Worm (Caenorhabditis elegans) whole organism, late embryonic: ENCODE measurements around the gene srbc-77.
"Not testable (repeated sequence)": the region's sequence is repeated elsewhere in the genome, so short reads cannot be mapped to it uniquely, and the experiment has no call there.

Source experiments
- C38D4.7 ChIP-seq: fragments of 200-800 bp; sonication (Bioruptor generic); optimal IDR thresholded peaks from 2 replicates; lab custom pipeline; 2018; ENCODE audit warnings: mild to moderate bottlenecking, missing genetic modification characterization, moderate library complexity, missing compliant biosample characterization
- K09A11.1 ChIP-seq: sonication (generic microtip); optimal IDR thresholded peaks from 2 replicates; lab custom pipeline; 2017; ENCODE audit warnings: antibody characterized with exemption, mild to moderate bottlenecking, missing genetic modification characterization, missing compliant biosample characterization; ENCODE audit not compliant: insufficient read depth
- T23F11.4 ChIP-seq: fragments of 200-800 bp; sonication (Bioruptor generic); optimal IDR thresholded peaks from 2 replicates; lab custom pipeline; 2018; ENCODE audit warnings: mild to moderate bottlenecking, missing genetic modification characterization, missing compliant biosample characterization
- Y22D7AL.16 ChIP-seq: sonication (generic microtip); optimal IDR thresholded peaks from 2 replicates; lab custom pipeline; 2016; ENCODE audit warnings: missing genetic modification characterization, missing compliant biosample characterization
- ama-1 ChIP-seq: fragments of 150-350 bp; optimal IDR thresholded peaks from 2 replicates; lab custom pipeline; 2014
- ceh-19 ChIP-seq: fragments of 200-800 bp; sonication (Bioruptor generic); optimal IDR thresholded peaks from 2 replicates; lab custom pipeline; 2018; ENCODE audit warnings: mild to moderate bottlenecking, missing genetic modification characterization, missing compliant biosample characterization
- ceh-22 ChIP-seq: sonication (generic microtip); optimal IDR thresholded peaks from 2 replicates; lab custom pipeline; 2017; ENCODE audit warnings: missing biosample characterization, missing genetic modification characterization
- ceh-24 ChIP-seq: sonication (generic microtip); optimal IDR thresholded peaks from 2 replicates; lab custom pipeline; 2016; ENCODE audit warnings: mild to moderate bottlenecking, missing genetic modification characterization, missing compliant biosample characterization
- ceh-30 ChIP-seq: fragments of 150-350 bp; optimal IDR thresholded peaks from 2 replicates; lab custom pipeline; 2014; ENCODE audit warnings: missing biosample characterization, missing genetic modification characterization
- ceh-31 ChIP-seq: sonication (generic microtip); optimal IDR thresholded peaks from 2 replicates; lab custom pipeline; 2016; ENCODE audit warnings: missing genetic modification characterization, missing compliant biosample characterization
- ceh-48 ChIP-seq: sonication (generic microtip); optimal IDR thresholded peaks from 2 replicates; lab custom pipeline; 2016; ENCODE audit warnings: missing genetic modification characterization, inconsistent platforms, missing compliant biosample characterization
- che-1 ChIP-seq: sonication (generic microtip); optimal IDR thresholded peaks from 2 replicates; lab custom pipeline; 2016; ENCODE audit warnings: mild to moderate bottlenecking, missing genetic modification characterization, missing compliant biosample characterization
- dve-1 ChIP-seq: sonication (generic microtip); optimal IDR thresholded peaks from 2 replicates; lab custom pipeline; 2017; ENCODE audit warnings: antibody characterized with exemption, mild to moderate bottlenecking, missing genetic modification characterization, missing compliant biosample characterization
- elt-2 ChIP-seq: sonication (generic microtip); optimal IDR thresholded peaks from 2 replicates; lab custom pipeline; 2016; ENCODE audit warnings: missing genetic modification reagents, missing genetic modification characterization, missing compliant biosample characterization
- fax-1 ChIP-seq: sonication (generic microtip); optimal IDR thresholded peaks from 2 replicates; lab custom pipeline; 2016; ENCODE audit warnings: missing genotype, missing genetic modification characterization, missing compliant biosample characterization
- hlh-13 ChIP-seq: fragments of 200-800 bp; sonication (Bioruptor generic); optimal IDR thresholded peaks from 2 replicates; lab custom pipeline; 2018; ENCODE audit warnings: mild to moderate bottlenecking, missing genetic modification characterization, missing compliant biosample characterization
- hlh-30 ChIP-seq: sonication (generic microtip); optimal IDR thresholded peaks from 2 replicates; lab custom pipeline; 2017; ENCODE audit warnings: antibody characterized with exemption, missing genetic modification characterization, missing compliant biosample characterization; ENCODE audit not compliant: insufficient read depth
- hlh-8 ChIP-seq: sonication (generic microtip); optimal IDR thresholded peaks from 2 replicates; lab custom pipeline; 2016; ENCODE audit warnings: missing genotype, missing genetic modification characterization, missing compliant biosample characterization
- lim-6 ChIP-seq: sonication (generic microtip); optimal IDR thresholded peaks from 2 replicates; lab custom pipeline; 2016; ENCODE audit warnings: missing genetic modification characterization, missing compliant biosample characterization
- lin-11 ChIP-seq: fragments of 200-800 bp; sonication (Bioruptor generic); optimal IDR thresholded peaks from 2 replicates; lab custom pipeline; 2018; ENCODE audit warnings: mild to moderate bottlenecking, missing genetic modification characterization, missing compliant biosample characterization
- madf-2 ChIP-seq: sonication (generic microtip); optimal IDR thresholded peaks from 2 replicates; lab custom pipeline; 2017; ENCODE audit warnings: missing genetic modification characterization, missing compliant biosample characterization
- mec-3 ChIP-seq: sonication (generic microtip); optimal IDR thresholded peaks from 2 replicates; lab custom pipeline; 2016; ENCODE audit warnings: borderline replicate concordance, missing genetic modification characterization, missing compliant biosample characterization
- nfya-1 ChIP-seq: sonication (generic microtip); optimal IDR thresholded peaks from 2 replicates; lab custom pipeline; 2017; ENCODE audit warnings: missing genetic modification characterization, mild to moderate bottlenecking, missing compliant biosample characterization, antibody characterized with exemption, moderate library complexity
- nhr-11 ChIP-seq: fragments of 150-350 bp; optimal IDR thresholded peaks from 2 replicates; lab custom pipeline; 2014; ENCODE audit warnings: missing biosample characterization, missing genetic modification characterization
- npax-4 ChIP-seq: sonication (generic microtip); optimal IDR thresholded peaks from 2 replicates; lab custom pipeline; 2016; ENCODE audit warnings: missing genetic modification characterization, missing compliant biosample characterization
- odd-2 ChIP-seq: sonication (generic microtip); optimal IDR thresholded peaks from 2 replicates; lab custom pipeline; 2017; ENCODE audit warnings: antibody characterized with exemption, mild to moderate bottlenecking, missing genetic modification characterization, missing compliant biosample characterization
- pag-3 ChIP-seq: sonication (generic microtip); optimal IDR thresholded peaks from 2 replicates; lab custom pipeline; 2016; ENCODE audit warnings: missing compliant biosample characterization, missing genetic modification characterization, borderline replicate concordance
- pat-9 ChIP-seq: fragments of 200-800 bp; sonication (Bioruptor generic); optimal IDR thresholded peaks from 2 replicates; lab custom pipeline; 2018; ENCODE audit warnings: mild to moderate bottlenecking, missing genetic modification characterization, moderate library complexity, missing compliant biosample characterization
- pax-1 ChIP-seq: fragments of 150-350 bp; optimal IDR thresholded peaks from 2 replicates; lab custom pipeline; 2014; ENCODE audit warnings: missing biosample characterization, missing genetic modification characterization
- pha-2 ChIP-seq: sonication (generic microtip); optimal IDR thresholded peaks from 2 replicates; lab custom pipeline; 2017; ENCODE audit warnings: mild to moderate bottlenecking, missing genetic modification characterization, missing compliant biosample characterization
- pha-4 ChIP-seq: fragments of 150-350 bp; optimal IDR thresholded peaks from 2 replicates; lab custom pipeline; 2018; ENCODE audit warnings: missing biosample characterization, missing genetic modification reagents, missing genetic modification characterization
- pros-1 ChIP-seq: fragments of 150-350 bp; optimal IDR thresholded peaks from 2 replicates; lab custom pipeline; 2014; ENCODE audit warnings: missing biosample characterization, missing genetic modification reagents, missing genetic modification characterization
- ref-2 ChIP-seq: sonication (generic microtip); optimal IDR thresholded peaks from 2 replicates; lab custom pipeline; 2016; ENCODE audit warnings: missing genetic modification characterization, missing compliant biosample characterization
- sdc-2 ChIP-seq: sonication (generic microtip); optimal IDR thresholded peaks from 2 replicates; lab custom pipeline; 2016; ENCODE audit warnings: missing genotype, missing genetic modification characterization, missing compliant biosample characterization
- sox-2 ChIP-seq: fragments of 200-800 bp; sonication (Bioruptor generic); IDR thresholded peaks from 2 replicates; pipeline ENCODE4 v1.3.6; 2022; ENCODE audit warnings: missing genetic modification reagents, missing genetic modification characterization, missing compliant biosample characterization
- tbx-7 ChIP-seq: sonication (generic microtip); optimal IDR thresholded peaks from 2 replicates; lab custom pipeline; 2016; ENCODE audit warnings: missing genotype, missing genetic modification characterization, missing compliant biosample characterization
- ttx-3 ChIP-seq: sonication (generic microtip); optimal IDR thresholded peaks from 2 replicates; lab custom pipeline; 2016; ENCODE audit warnings: missing genetic modification reagents, missing genetic modification characterization, missing compliant biosample characterization
- unc-55 ChIP-seq: sonication (generic microtip); optimal IDR thresholded peaks from 2 replicates; lab custom pipeline; 2017; ENCODE audit warnings: missing biosample characterization, missing genetic modification reagents, missing genetic modification characterization
- unc-86 ChIP-seq: sonication (generic microtip); optimal IDR thresholded peaks from 2 replicates; lab custom pipeline; 2016; ENCODE audit warnings: missing genetic modification characterization, missing compliant biosample characterization

Gene srbc-77

ce11 chrV:15929882-15930281 lies at the start of gene srbc-77:
Gene srbc-77 (plus strand): TSS chrV:15930182.
- not testable (repeated sequence) for TF ChIP-seq ceh-19; ceh-31 (tag; lab: Kevin White, UChicago); hlh-30

- TF ChIP-seq C38D4.7 (no peak), elt-2 (tag; lab: Kevin White, UChicago) (peak; percentile 32), unc-55 (GFP tag; lab: Kevin White, UChicago) (no peak), ref-2 (tag; lab: Kevin White, UChicago) (no peak)
Measured at ce11 chrV:15880705-15881104, 49.3 kb upstream of the srbc-77 start.

ce11 chrV:15884698-15885097 lies 45.3 kb upstream of the srbc-77 start, which contains the start of gene oac-42:
Gene oac-42 (minus strand): TSS chrV:15884798.
- TF ChIP-seq lim-6 (tag; lab: Kevin White, UChicago), result no peak
- no peak for TF ChIP-seq sdc-2 (tag; lab: Kevin White, UChicago)
- TF ChIP-seq pat-9, result no peak
- no peak for TF ChIP-seq ceh-22 (tag; lab: Kevin White, UChicago)
- no peak for TF ChIP-seq nhr-11 (tag; lab: Kevin White, UChicago)

ce11 chrV:15885967-15886366 lies 44.0 kb upstream of the srbc-77 start, which contains the start of gene T06C12.9:
Gene T06C12.9 (minus strand): TSS chrV:15886067.
- TF ChIP-seq ceh-24 (tag; lab: Kevin White, UChicago), result no peak
- TF ChIP-seq fax-1 (tag; lab: Kevin White, UChicago), result no peak
- TF ChIP-seq lin-11 (tag; lab: Kevin White, UChicago), result no peak
- TF ChIP-seq odd-2 (tag; lab: Kevin White, UChicago), result no peak
- TF ChIP-seq mec-3 (tag; lab: Kevin White, UChicago), result no peak
- no peak for TF ChIP-seq ceh-48 (tag; lab: Kevin White, UChicago)
- TF ChIP-seq pha-2 (tag; lab: Kevin White, UChicago), result no peak
- TF ChIP-seq ceh-19, result no peak
- TF ChIP-seq hlh-13 (GFP tag; lab: Kevin White, UChicago), result no peak
- TF ChIP-seq ama-1 (lab: Kevin White, UChicago), result no peak
- TF ChIP-seq pax-1 (tag; lab: Kevin White, UChicago), result no peak
- TF ChIP-seq T23F11.4, result no peak
- TF ChIP-seq ceh-22 (tag; lab: Kevin White, UChicago), result no peak
- no peak for TF ChIP-seq che-1 (tag; lab: Kevin White, UChicago)
- TF ChIP-seq K09A11.1 (tag; lab: Kevin White, UChicago), result no peak

ce11 chrV:15887708-15888295 lies 42.2 kb upstream of the srbc-77 start:
- TF ChIP-seq elt-2 (tag; lab: Kevin White, UChicago), result peak; percentile 66
- no peak for TF ChIP-seq sdc-2 (tag; lab: Kevin White, UChicago)
- no peak for TF ChIP-seq pros-1 (tag; lab: Kevin White, UChicago)
- peak; percentile 34 for TF ChIP-seq nfya-1

ce11 chrV:15888751-15889150 lies 41.2 kb upstream of the srbc-77 start, which contains the start of gene cgt-1:
Gene cgt-1 (minus strand): TSS chrV:15888851.
- TF ChIP-seq ttx-3 (tag; lab: Kevin White, UChicago), result no peak
- TF ChIP-seq ceh-30 (tag; lab: Kevin White, UChicago), result no peak
- TF ChIP-seq tbx-7, result no peak
- no peak for TF ChIP-seq fax-1 (tag; lab: Kevin White, UChicago)
- TF ChIP-seq C38D4.7, result no peak
- no peak for TF ChIP-seq pha-4 (tag; lab: Kevin White, UChicago)
- TF ChIP-seq madf-2 (tag; lab: Kevin White, UChicago), result no peak
- TF ChIP-seq pros-1 (tag; lab: Kevin White, UChicago), result no peak
- no peak for TF ChIP-seq hlh-8 (tag; lab: Kevin White, UChicago)
- no peak for TF ChIP-seq unc-86
- no peak for TF ChIP-seq npax-4
- no peak for TF ChIP-seq T23F11.4
- no peak for TF ChIP-seq dve-1 (tag; lab: Kevin White, UChicago)
- no peak for TF ChIP-seq Y22D7AL.16 (tag; lab: Kevin White, UChicago)
- TF ChIP-seq sox-2 (GFP tag; lab: Robert Waterston, UW), result no peak
- TF ChIP-seq ceh-48 (tag; lab: Kevin White, UChicago), result no peak
- no peak for TF ChIP-seq pag-3 (tag; lab: Kevin White, UChicago)
- no peak for TF ChIP-seq hlh-30
- TF ChIP-seq, all 69 proteins: peak for 0
